Fruit fly (Drosophila melanogaster) whole organism, embryonic: Measurements from ENCODE around the gene CG14154.

Experiments used
- Atf-2 ChIP-seq: fragments of 200-800 bp; sonication (Bioruptor generic); optimal IDR thresholded peaks from 2 replicates; lab custom pipeline; 2016; ENCODE audit warnings: missing biosample characterization, missing genetic modification characterization
- CG10147 ChIP-seq: fragments of 200-800 bp; sonication (Bioruptor generic); optimal IDR thresholded peaks from 2 replicates; lab custom pipeline; 2019; ENCODE audit warnings: missing biosample characterization, mild to moderate bottlenecking, missing genetic modification characterization, moderate library complexity
- CG11560 ChIP-seq: fragments of 200-800 bp; sonication (Bioruptor generic); IDR thresholded peaks from 3 replicates; pipeline ENCODE4 v1.3.6; 2022; ENCODE audit warnings: missing biosample characterization, missing genetic modification characterization
- CG12299 ChIP-seq: fragments of 200-800 bp; sonication (Bioruptor generic); optimal IDR thresholded peaks from 2 replicates; lab custom pipeline; 2018; ENCODE audit warnings: missing biosample characterization, mild to moderate bottlenecking, missing genetic modification characterization
- CG13123 ChIP-seq: fragments of 200-800 bp; sonication (Bioruptor generic); optimal IDR thresholded peaks from 2 replicates; lab custom pipeline; 2016; ENCODE audit warnings: missing biosample characterization, missing genetic modification characterization
- CG1529 ChIP-seq: fragments of 200-800 bp; sonication (Bioruptor generic); optimal IDR thresholded peaks from 3 replicates; lab custom pipeline; 2018; ENCODE audit warnings: missing biosample characterization, missing genetic modification characterization
- CG17612 ChIP-seq: fragments of 200-800 bp; sonication (Bioruptor generic); IDR thresholded peaks from 2 replicates; pipeline ENCODE4 v1.3.6; 2022; ENCODE audit warnings: missing biosample characterization, missing genetic modification characterization
- CG1832 ChIP-seq: fragments of 200-800 bp; sonication (Bioruptor generic); optimal IDR thresholded peaks from 2 replicates; lab custom pipeline; 2017; ENCODE audit warnings: missing biosample characterization, mild to moderate bottlenecking, missing genetic modification characterization, inconsistent platforms
- CG18764 ChIP-seq: fragments of 200-800 bp; sonication (Bioruptor generic); optimal IDR thresholded peaks from 3 replicates; lab custom pipeline; 2016; ENCODE audit warnings: missing biosample characterization, missing genetic modification characterization
- CG2202 ChIP-seq: fragments of 200-800 bp; sonication (Bioruptor generic); optimal IDR thresholded peaks from 2 replicates; lab custom pipeline; 2018; ENCODE audit warnings: missing biosample characterization, mild to moderate bottlenecking, missing genetic modification characterization
- CG2678 ChIP-seq: fragments of 200-800 bp; sonication (Bioruptor generic); optimal IDR thresholded peaks from 3 replicates; lab custom pipeline; 2019; ENCODE audit warnings: missing biosample characterization, mild to moderate bottlenecking, missing genetic modification characterization, moderate library complexity
- CG31365 ChIP-seq: fragments of 200-800 bp; sonication (Bioruptor generic); optimal IDR thresholded peaks from 2 replicates; lab custom pipeline; 2018; ENCODE audit warnings: missing biosample characterization, mild to moderate bottlenecking, missing genetic modification characterization
- CG3163 ChIP-seq: fragments of 200-800 bp; sonication (Bioruptor generic); optimal IDR thresholded peaks from 3 replicates; lab custom pipeline; 2016; ENCODE audit warnings: missing biosample characterization, missing genetic modification characterization
- CG3281 ChIP-seq: fragments of 200-800 bp; sonication (Bioruptor generic); optimal IDR thresholded peaks from 3 replicates; lab custom pipeline; 2017; ENCODE audit warnings: missing biosample characterization, mild to moderate bottlenecking, missing genetic modification characterization
- CG34224 ChIP-seq: fragments of 200-800 bp; sonication (Bioruptor generic); IDR thresholded peaks from 3 replicates; pipeline ENCODE4 v1.3.6; 2022; ENCODE audit warnings: missing biosample characterization, missing genetic modification characterization; ENCODE audit not compliant: partially characterized antibody
- CG4282 ChIP-seq: fragments of 200-800 bp; sonication (Bioruptor generic); optimal IDR thresholded peaks from 2 replicates; lab custom pipeline; 2016; ENCODE audit warnings: missing biosample characterization, missing genetic modification characterization
- CG6689 ChIP-seq: fragments of 200-800 bp; sonication (Bioruptor generic); IDR thresholded peaks from 2 replicates; pipeline ENCODE4 v1.3.6; 2022; ENCODE audit warnings: missing biosample characterization, missing genetic modification characterization
- CG6791 ChIP-seq: fragments of 200-800 bp; sonication (Bioruptor generic); IDR thresholded peaks from 3 replicates; pipeline ENCODE4 v1.3.6; 2022; ENCODE audit warnings: missing biosample characterization, missing genetic modification characterization; ENCODE audit not compliant: partially characterized antibody
- CG8359 ChIP-seq: fragments of 200-800 bp; sonication (Bioruptor generic); optimal IDR thresholded peaks from 2 replicates; lab custom pipeline; 2017; ENCODE audit warnings: missing biosample characterization, mild to moderate bottlenecking, missing genetic modification characterization, borderline replicate concordance
- CkIIα-i1 ChIP-seq: fragments of 200-800 bp; sonication (Bioruptor generic); IDR thresholded peaks from 2 replicates; pipeline ENCODE4 v1.3.6; 2022; ENCODE audit warnings: missing biosample characterization, missing genetic modification characterization
- D ChIP-seq, 2 experiments: fragments of 200-800 bp in 1 of 2; fragments of >200 bp in 1 of 2; sonication (Bioruptor generic) in 1 of 2; optimal IDR thresholded peaks; 2 replicates in 1 of 2; 3 replicates in 1 of 2; lab custom pipeline; 2017; ENCODE audit warnings: mild to moderate bottlenecking in 1 of 2, missing biosample characterization in 1 of 2, missing genetic modification characterization in 1 of 2, missing genetic modification reagents in 1 of 2
- Dad ChIP-seq: fragments of 200-800 bp; sonication (Bioruptor generic); optimal IDR thresholded peaks from 3 replicates; lab custom pipeline; 2016; ENCODE audit warnings: missing biosample characterization, missing genetic modification characterization
- Dip2 ChIP-seq: fragments of 200-800 bp; sonication (Bioruptor generic); IDR thresholded peaks from 2 replicates; pipeline ENCODE4 v1.3.6; 2022; ENCODE audit warnings: missing biosample characterization, missing genetic modification characterization
- Dll ChIP-seq: fragments of 200-800 bp; sonication (Bioruptor generic); IDR thresholded peaks from 4 replicates; pipeline ENCODE4 v1.3.6; 2022; ENCODE audit warnings: missing biosample characterization, missing genetic modification characterization; ENCODE audit not compliant: partially characterized antibody
- Elba2 ChIP-seq: fragments of 200-800 bp; sonication (Bioruptor generic); optimal IDR thresholded peaks from 3 replicates; lab custom pipeline; 2016; ENCODE audit warnings: missing biosample characterization, missing genetic modification characterization
- Hey ChIP-seq: fragments of 200-800 bp; sonication (Bioruptor generic); optimal IDR thresholded peaks from 3 replicates; lab custom pipeline; 2018; ENCODE audit warnings: missing biosample characterization, mild to moderate bottlenecking, missing genetic modification characterization
- HmgD ChIP-seq: fragments of 200-800 bp; sonication (Bioruptor generic); optimal IDR thresholded peaks from 3 replicates; lab custom pipeline; 2016; ENCODE audit warnings: missing biosample characterization, missing genetic modification characterization
- Meics ChIP-seq: fragments of 200-800 bp; sonication (Bioruptor generic); optimal IDR thresholded peaks from 2 replicates; lab custom pipeline; 2017; ENCODE audit warnings: missing biosample characterization, mild to moderate bottlenecking, missing genetic modification characterization
- Mrtf ChIP-seq: fragments of 200-800 bp; sonication (Bioruptor generic); IDR thresholded peaks from 3 replicates; pipeline ENCODE4 v1.3.6; 2022; ENCODE audit warnings: missing biosample characterization, missing genetic modification characterization
- Scr ChIP-seq: fragments of 200-800 bp; sonication (Bioruptor generic); IDR thresholded peaks from 2 replicates; pipeline ENCODE4 v1.3.6; 2022; ENCODE audit warnings: missing biosample characterization, missing genetic modification characterization; ENCODE audit not compliant: partially characterized antibody
- ara ChIP-seq: fragments of 200-800 bp; sonication (Bioruptor generic); IDR thresholded peaks from 2 replicates; pipeline ENCODE4 v1.3.6; 2022; ENCODE audit warnings: missing biosample characterization, missing genetic modification characterization
- cas ChIP-seq: fragments of 200-800 bp; sonication (Bioruptor generic); IDR thresholded peaks from 2 replicates; pipeline ENCODE4 v1.3.6; 2022; ENCODE audit warnings: missing biosample characterization, missing genetic modification characterization
- cg ChIP-seq: fragments of 200-800 bp; sonication (Bioruptor generic); optimal IDR thresholded peaks from 3 replicates; lab custom pipeline; 2019; ENCODE audit warnings: missing biosample characterization, mild to moderate bottlenecking, missing genetic modification characterization, moderate library complexity
- chm ChIP-seq: fragments of 200-800 bp; sonication (Bioruptor generic); IDR thresholded peaks from 2 replicates; pipeline ENCODE4 v1.3.6; 2022; ENCODE audit warnings: missing biosample characterization, missing genetic modification characterization
- croc ChIP-seq: fragments of 200-800 bp; sonication (Bioruptor generic); conservative IDR thresholded peaks from 3 replicates; pipeline ENCODE4 v1.3.6; 2022; ENCODE audit warnings: missing biosample characterization, missing genetic modification characterization
- crol ChIP-seq: fragments of 200-800 bp; sonication (Bioruptor generic); IDR thresholded peaks from 2 replicates; pipeline ENCODE4 v1.3.6; 2022; ENCODE audit warnings: missing biosample characterization, missing genetic modification characterization
- dmrt99B ChIP-seq: fragments of 200-800 bp; sonication (Bioruptor generic); optimal IDR thresholded peaks from 2 replicates; lab custom pipeline; 2018; ENCODE audit warnings: missing biosample characterization, mild to moderate bottlenecking, missing genetic modification characterization, moderate library complexity
- fd3F ChIP-seq: fragments of 200-800 bp; sonication (Bioruptor generic); optimal IDR thresholded peaks from 2 replicates; lab custom pipeline; 2018; ENCODE audit warnings: missing biosample characterization, mild to moderate bottlenecking, missing genetic modification characterization, moderate library complexity
- fd64A ChIP-seq: fragments of 200-800 bp; sonication (Bioruptor generic); optimal IDR thresholded peaks from 3 replicates; lab custom pipeline; 2018; ENCODE audit warnings: missing biosample characterization, mild to moderate bottlenecking, missing genetic modification characterization
- gcm ChIP-seq: fragments of 200-800 bp; sonication (Bioruptor generic); optimal IDR thresholded peaks from 2 replicates; lab custom pipeline; 2019; ENCODE audit warnings: missing biosample characterization, mild to moderate bottlenecking, missing genetic modification characterization, moderate library complexity
- her ChIP-seq: fragments of 200-800 bp; sonication (Bioruptor generic); optimal IDR thresholded peaks from 2 replicates; lab custom pipeline; 2016; ENCODE audit warnings: missing biosample characterization, missing genetic modification characterization
- kni ChIP-seq: fragments of 200-800 bp; sonication (Bioruptor generic); optimal IDR thresholded peaks from 3 replicates; lab custom pipeline; 2017; ENCODE audit warnings: mild to moderate bottlenecking, missing biosample characterization, missing genetic modification reagents, missing genetic modification characterization
- lbe ChIP-seq: fragments of 200-800 bp; sonication (Bioruptor generic); optimal IDR thresholded peaks from 2 replicates; lab custom pipeline; 2016; ENCODE audit warnings: missing biosample characterization, mild to moderate bottlenecking, missing genetic modification characterization
- lmd ChIP-seq: fragments of 200-800 bp; sonication (Bioruptor generic); IDR thresholded peaks from 2 replicates; pipeline ENCODE4 v1.3.6; 2022; ENCODE audit warnings: missing biosample characterization, missing genetic modification characterization
- mirr ChIP-seq: fragments of 200-800 bp; sonication (Bioruptor generic); optimal IDR thresholded peaks from 3 replicates; lab custom pipeline; 2018; ENCODE audit warnings: missing biosample characterization, mild to moderate bottlenecking, missing genetic modification characterization
- pzg ChIP-seq: fragments of 200-800 bp; sonication (Bioruptor generic); optimal IDR thresholded peaks from 3 replicates; lab custom pipeline; 2018; ENCODE audit warnings: missing biosample characterization, mild to moderate bottlenecking, missing genetic modification characterization, moderate library complexity
- salm ChIP-seq: fragments of 200-800 bp; sonication (Bioruptor generic); optimal IDR thresholded peaks from 2 replicates; lab custom pipeline; 2018; ENCODE audit warnings: missing biosample characterization, mild to moderate bottlenecking, missing genetic modification characterization
- sqz ChIP-seq: fragments of 200-800 bp; sonication (Bioruptor generic); optimal IDR thresholded peaks from 3 replicates; lab custom pipeline; 2018; ENCODE audit warnings: missing biosample characterization, mild to moderate bottlenecking, missing genetic modification characterization
- unc-4 ChIP-seq: fragments of 200-800 bp; sonication (Bioruptor generic); IDR thresholded peaks from 2 replicates; pipeline ENCODE4 v1.3.6; 2022; ENCODE audit warnings: missing biosample characterization, missing genetic modification characterization; ENCODE audit not compliant: partially characterized antibody
- yki ChIP-seq: fragments of >200 bp; optimal IDR thresholded peaks from 3 replicates; lab custom pipeline; 2018

CG14154 gene

dm6 chr3L:10637819-10638218 is 3.9 kb upstream of the CG14154 start, which contains the start of gene Cnep1r2 (continued):
- TF ChIP-seq CG1529 (GFP tag; lab: Kevin White, UChicago) (peak; percentile 85), D (optimal IDR thresholded peaks at IDR 0.05; lab: Kevin White, UChicago) (no peak), D (GFP tag; optimal IDR thresholded peaks at IDR 0.05; lab: Kevin White, UChicago) (peak; percentile 93), Dad (GFP tag; lab: Kevin White, UChicago) (peak; percentile 36), mirr (GFP tag; lab: Kevin White, UChicago) (peak; percentile 71), kni (GFP tag; lab: Kevin White, UChicago) (no peak), CG4282 (GFP tag; lab: Kevin White, UChicago) (no peak), Scr (GFP tag; lab: Robert Waterston, UW) (no peak), ara (peak; percentile 90), salm (tag; lab: Kevin White, UChicago) (peak; percentile 95), fd64A (GFP tag; lab: Kevin White, UChicago) (peak; percentile 24), dmrt99B (tag; lab: Kevin White, UChicago) (peak; percentile 96), gcm (GFP tag; lab: Kevin White, UChicago) (peak; percentile 97), crol (GFP tag; lab: Robert Waterston, UW) (peak; percentile 35; the same call in 1 of the 2 replicates), CG11560 (tag; lab: Robert Waterston, UW) (peak; percentile 91), croc (GFP tag; lab: Robert Waterston, UW) (peak; percentile 97), CG17612 (peak; percentile 82), chm (GFP tag; lab: Robert Waterston, UW) (peak; percentile 73), lbe (peak; percentile 92), CG8359 (GFP tag; lab: Kevin White, UChicago) (peak; percentile 89), Meics (GFP tag; lab: Kevin White, UChicago) (peak; percentile 96), CG3163 (peak; percentile 38), lmd (GFP tag; lab: Robert Waterston, UW) (peak; percentile 97), CG6791 (GFP tag; lab: Robert Waterston, UW) (no peak), her (GFP tag; lab: Kevin White, UChicago) (peak; percentile 3), CG31365 (no peak), yki (lab: Kevin White, UChicago) (no peak), CG3281 (GFP tag; lab: Kevin White, UChicago) (peak; percentile 93), CG1832 (GFP tag; lab: Kevin White, UChicago) (no peak), CG13123 (GFP tag; lab: Kevin White, UChicago) (peak; percentile 91), CG18764 (GFP tag; lab: Kevin White, UChicago) (peak; percentile 84), Dll (no peak), cas (peak; percentile 87), Elba2 (GFP tag; lab: Kevin White, UChicago) (peak; percentile 87), Hey (tag; lab: Kevin White, UChicago) (peak; percentile 68), cg (no peak), Atf-2 (GFP tag; lab: Kevin White, UChicago) (peak; percentile 59), CG2678 (peak; percentile 98), CG6689 (peak; percentile 97), fd3F (GFP tag; lab: Kevin White, UChicago) (peak; percentile 96), CkIIα-i1 (GFP tag; lab: Robert Waterston, UW) (peak; percentile 41; the same call in 1 of the 2 replicates), pzg (peak; percentile 21), CG10147 (peak; percentile 89), Mrtf (peak; percentile 96), sqz (GFP tag; lab: Kevin White, UChicago) (peak; percentile 95), unc-4 (GFP tag; lab: Robert Waterston, UW) (no peak), CG2202 (tag; lab: Kevin White, UChicago) (peak; percentile 93), CG34224 (GFP tag; lab: Robert Waterston, UW) (no peak), Dip2 (GFP tag; lab: Robert Waterston, UW) (no peak), CG12299 (tag; lab: Kevin White, UChicago) (peak; percentile 96), HmgD (GFP tag; lab: Kevin White, UChicago) (no peak)
